Worm (Caenorhabditis elegans): ENCODE data around the gene Y39G8B.5.

DNA sequence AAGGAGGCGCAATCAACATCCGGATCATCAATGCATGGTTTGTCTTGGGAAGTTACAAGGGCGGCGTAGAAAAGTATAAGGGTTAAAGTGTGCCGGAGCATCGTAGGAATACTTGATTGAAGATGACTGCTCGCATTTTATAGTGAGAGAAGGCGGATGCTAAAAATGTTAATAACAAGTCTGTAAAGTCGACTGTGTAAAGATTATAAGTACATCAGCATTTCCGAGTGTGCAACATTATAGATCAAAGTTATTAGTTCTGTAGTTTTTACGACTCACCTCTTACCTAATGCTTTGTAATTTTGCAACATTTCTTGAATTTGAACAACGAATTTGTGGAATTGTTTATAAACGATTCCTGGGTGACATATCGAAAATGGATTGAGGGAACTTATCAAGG is 3.3 kb upstream of the Y39G8B.5 start, which contains the start of gene Y39G8B.7:
- TF ChIP-seq hlh-17 (GFP tag; optimal IDR thresholded peaks at IDR 0.05; ENCODE audit: borderline replicate concordance) (no peak), fkh-10 (GFP tag; optimal IDR thresholded peaks at IDR 0.05) (no peak), efl-3 (GFP tag; optimal IDR thresholded peaks at IDR 0.05) (no peak), sptf-1 (tag; optimal IDR thresholded peaks at IDR 0.05) (no peak), ets-5 (GFP tag; IDR thresholded peaks at IDR 0.05) (no peak), lin-39 (tag; optimal IDR thresholded peaks at IDR 0.05) (no peak)

All from whole organism, L1 larva.